Worm (Caenorhabditis elegans) whole organism, young adult: ENCODE results near the gene B0310.1.

ENCODE experiments used
- B0261.1 ChIP-seq: sonication (generic microtip); optimal IDR thresholded peaks from 2 replicates; lab custom pipeline; 2016; ENCODE audit warnings: mild to moderate bottlenecking, missing genetic modification characterization, moderate library complexity, missing compliant biosample characterization
- B0336.3 ChIP-seq: fragments of 200-800 bp; sonication (Bioruptor generic); IDR thresholded peaks from 2 replicates; pipeline ENCODE4 v1.3.6; 2022; ENCODE audit warnings: missing genetic modification characterization, missing compliant biosample characterization
- C17E4.6 ChIP-seq: fragments of 200-800 bp; sonication (Bioruptor generic); IDR thresholded peaks from 2 replicates; pipeline ENCODE4 v1.3.6; 2022; ENCODE audit warnings: missing genetic modification reagents, missing genetic modification characterization, missing compliant biosample characterization
- D2030.7 ChIP-seq: fragments of 200-800 bp; sonication (Bioruptor generic); IDR thresholded peaks from 2 replicates; pipeline ENCODE4 v1.3.6; 2022; ENCODE audit warnings: missing genetic modification reagents, missing genetic modification characterization, missing compliant biosample characterization
- F10E7.11 ChIP-seq: sonication (generic microtip); optimal IDR thresholded peaks from 2 replicates; lab custom pipeline; 2017; ENCODE audit warnings: mild to moderate bottlenecking, missing genetic modification characterization, moderate library complexity, missing compliant biosample characterization
- F33H1.4 ChIP-seq: fragments of 200-800 bp; sonication (Bioruptor generic); IDR thresholded peaks from 2 replicates; pipeline ENCODE4 v1.3.6; 2022; ENCODE audit warnings: missing genetic modification reagents, missing genetic modification characterization, missing compliant biosample characterization
- F49E8.2 ChIP-seq: sonication (generic microtip); optimal IDR thresholded peaks from 3 replicates; lab custom pipeline; 2017; ENCODE audit warnings: missing genetic modification characterization, mild to moderate bottlenecking, missing compliant biosample characterization, antibody characterized with exemption, moderate library complexity; ENCODE audit not compliant: insufficient read depth
- F52B5.7 ChIP-seq: sonication (generic microtip); optimal IDR thresholded peaks from 2 replicates; lab custom pipeline; 2016; ENCODE audit warnings: mild to moderate bottlenecking, missing genetic modification characterization, missing compliant biosample characterization
- F55B11.4 ChIP-seq: sonication (generic microtip); optimal IDR thresholded peaks from 2 replicates; lab custom pipeline; 2016; ENCODE audit warnings: missing compliant biosample characterization, missing genetic modification characterization, borderline replicate concordance; ENCODE audit not compliant: insufficient read depth
- F57A8.1 ChIP-seq: fragments of 200-800 bp; sonication (Bioruptor generic); optimal IDR thresholded peaks from 2 replicates; lab custom pipeline; 2018; ENCODE audit warnings: mild to moderate bottlenecking, missing genetic modification characterization, moderate library complexity, missing compliant biosample characterization
- K12H6.12 ChIP-seq: fragments of 200-800 bp; sonication (Bioruptor generic); optimal IDR thresholded peaks from 2 replicates; lab custom pipeline; 2018; ENCODE audit warnings: mild to moderate bottlenecking, missing genetic modification characterization, missing compliant biosample characterization
- Y53F4B.3 ChIP-seq: fragments of 200-800 bp; sonication (Bioruptor generic); IDR thresholded peaks from 2 replicates; pipeline ENCODE4 v1.3.6; 2022; ENCODE audit warnings: missing genetic modification reagents, missing genetic modification characterization, missing compliant biosample characterization
- Y53G8AR.9 ChIP-seq: fragments of 200-800 bp; sonication (Bioruptor generic); conservative IDR thresholded peaks from 2 replicates; pipeline ENCODE4 v1.3.6; 2022; ENCODE audit warnings: missing genetic modification reagents, missing genetic modification characterization, missing compliant biosample characterization
- akir-1 ChIP-seq: fragments of 200-800 bp; sonication (Bioruptor generic); optimal IDR thresholded peaks from 2 replicates; lab custom pipeline; 2018; ENCODE audit warnings: mild to moderate bottlenecking, missing genetic modification characterization, moderate library complexity, missing compliant biosample characterization
- aptf-2 ChIP-seq: fragments of 200-800 bp; sonication (Bioruptor generic); conservative IDR thresholded peaks from 2 replicates; pipeline ENCODE4 v1.3.6; 2022; ENCODE audit warnings: missing genetic modification reagents, missing genetic modification characterization, missing compliant biosample characterization
- aptf-3 ChIP-seq: fragments of 200-800 bp; sonication (Bioruptor generic); IDR thresholded peaks from 2 replicates; pipeline ENCODE4 v1.3.6; 2022; ENCODE audit warnings: missing genetic modification characterization, missing compliant biosample characterization
- attf-6 ChIP-seq: fragments of 200-800 bp; sonication (Bioruptor generic); IDR thresholded peaks from 2 replicates; pipeline ENCODE4 v1.3.6; 2022; ENCODE audit warnings: missing genetic modification reagents, missing genetic modification characterization, missing compliant biosample characterization
- ccch-3 ChIP-seq: fragments of 200-800 bp; sonication (Bioruptor generic); optimal IDR thresholded peaks from 2 replicates; lab custom pipeline; 2018; ENCODE audit warnings: mild to moderate bottlenecking, missing genetic modification characterization, missing compliant biosample characterization
- ceh-40 ChIP-seq: fragments of 200-800 bp; sonication (Bioruptor generic); IDR thresholded peaks from 2 replicates; pipeline ENCODE4 v1.3.6; 2022; ENCODE audit warnings: missing genetic modification characterization, missing compliant biosample characterization
- die-1 ChIP-seq: sonication (generic microtip); optimal IDR thresholded peaks from 2 replicates; lab custom pipeline; 2016; ENCODE audit warnings: missing genotype, mild to moderate bottlenecking, missing genetic modification characterization, missing compliant biosample characterization
- dox-1 ChIP-seq: fragments of 200-800 bp; sonication (Bioruptor generic); IDR thresholded peaks from 2 replicates; pipeline ENCODE4 v1.3.6; 2022; ENCODE audit warnings: missing genetic modification reagents, missing genetic modification characterization, missing compliant biosample characterization
- dpff-1 ChIP-seq: sonication (generic microtip); optimal IDR thresholded peaks from 2 replicates; lab custom pipeline; 2017; ENCODE audit warnings: mild to moderate bottlenecking, missing genetic modification characterization, missing compliant biosample characterization
- efl-1 ChIP-seq: fragments of 150-350 bp; optimal IDR thresholded peaks from 2 replicates; lab custom pipeline; 2014; ENCODE audit warnings: missing biosample characterization, missing genetic modification reagents, missing genetic modification characterization
- ekl-4 ChIP-seq: fragments of 200-800 bp; sonication (Bioruptor generic); IDR thresholded peaks from 2 replicates; pipeline ENCODE4 v1.3.6; 2022; ENCODE audit warnings: missing genetic modification reagents, missing genetic modification characterization, missing compliant biosample characterization
- gei-17 ChIP-seq: fragments of 200-800 bp; sonication (Bioruptor generic); optimal IDR thresholded peaks from 2 replicates; lab custom pipeline; 2018; ENCODE audit warnings: mild to moderate bottlenecking, missing genetic modification characterization, missing compliant biosample characterization
- lag-1 ChIP-seq: fragments of 200-800 bp; sonication (Bioruptor generic); IDR thresholded peaks from 2 replicates; pipeline ENCODE4 v1.3.6; 2022; ENCODE audit warnings: missing genetic modification reagents, missing genetic modification characterization, missing compliant biosample characterization
- let-526 ChIP-seq: fragments of 200-800 bp; sonication (Bioruptor generic); IDR thresholded peaks from 2 replicates; pipeline ENCODE4 v1.3.6; 2022; ENCODE audit warnings: missing genetic modification reagents, missing genetic modification characterization, missing compliant biosample characterization
- let-607 ChIP-seq, 2 experiments: fragments of 200-800 bp in 1 of 2; sonication (Bioruptor generic) in 1 of 2; sonication (generic microtip) in 1 of 2; optimal IDR thresholded peaks; 2 replicates each; lab custom pipeline; 2016 to 2018; ENCODE audit warnings: mild to moderate bottlenecking in 2 of 2, missing compliant biosample characterization in 2 of 2, missing genetic modification characterization in 2 of 2, moderate library complexity in 2 of 2, missing genotype in 1 of 2
- lin-40 ChIP-seq: sonication (generic microtip); optimal IDR thresholded peaks from 2 replicates; lab custom pipeline; 2016; ENCODE audit warnings: missing genetic modification characterization, mild to moderate bottlenecking, missing compliant biosample characterization, missing genotype, missing genetic modification reagents
- lir-1 ChIP-seq: fragments of 200-800 bp; sonication (Bioruptor generic); conservative IDR thresholded peaks from 2 replicates; pipeline ENCODE4 v1.3.6; 2022; ENCODE audit warnings: missing genetic modification reagents, missing genetic modification characterization, missing compliant biosample characterization
- madf-6 ChIP-seq: fragments of 200-800 bp; sonication (Bioruptor generic); IDR thresholded peaks from 2 replicates; pipeline ENCODE4 v1.3.6; 2022; ENCODE audit warnings: missing genetic modification reagents, missing genetic modification characterization, missing compliant biosample characterization
- mcd-1 ChIP-seq: fragments of 200-800 bp; sonication (Bioruptor generic); IDR thresholded peaks from 2 replicates; pipeline ENCODE4 v1.3.6; 2022; ENCODE audit warnings: missing genetic modification reagents, missing genetic modification characterization, missing compliant biosample characterization
- mel-28 ChIP-seq: sonication (generic microtip); optimal IDR thresholded peaks from 2 replicates; lab custom pipeline; 2016; ENCODE audit warnings: borderline replicate concordance, mild to moderate bottlenecking, missing genetic modification characterization, missing compliant biosample characterization
- mxl-1 ChIP-seq: sonication (generic microtip); optimal IDR thresholded peaks from 2 replicates; lab custom pipeline; 2016; ENCODE audit warnings: missing genetic modification characterization, missing compliant biosample characterization
- nfya-2 ChIP-seq: fragments of 200-800 bp; sonication (Bioruptor generic); IDR thresholded peaks from 2 replicates; pipeline ENCODE4 v1.3.6; 2022; ENCODE audit warnings: missing genetic modification reagents, missing genetic modification characterization, missing compliant biosample characterization
- nhr-120 ChIP-seq: fragments of 200-800 bp; sonication (Bioruptor generic); IDR thresholded peaks from 2 replicates; pipeline ENCODE4 v1.3.6; 2022; ENCODE audit warnings: missing genetic modification characterization, missing compliant biosample characterization
- rec-8 ChIP-seq, 2 experiments: sonication (generic microtip); optimal IDR thresholded peaks; 2 replicates each; lab custom pipeline; 2016; ENCODE audit warnings: mild to moderate bottlenecking in 2 of 2, missing genetic modification characterization in 2 of 2, missing genetic modification reagents in 2 of 2, missing genotype in 2 of 2, missing biosample characterization in 1 of 2, missing compliant biosample characterization in 1 of 2, moderate library complexity in 1 of 2
- repo-1 ChIP-seq: sonication (generic microtip); optimal IDR thresholded peaks from 2 replicates; lab custom pipeline; 2017; ENCODE audit warnings: mild to moderate bottlenecking, missing genetic modification characterization, missing compliant biosample characterization
- sdz-38 ChIP-seq: sonication (generic microtip); optimal IDR thresholded peaks from 2 replicates; lab custom pipeline; 2016; ENCODE audit warnings: missing genotype, missing genetic modification characterization, missing compliant biosample characterization
- snpc-4 ChIP-seq, 5 experiments: fragments of 150-350 bp in 1 of 5; sonication (generic microtip) in 4 of 5; optimal IDR thresholded peaks; 2 replicates each; lab custom pipeline; 2014 to 2018; ENCODE audit warnings: missing genetic modification characterization in 5 of 5, missing biosample characterization in 3 of 5, antibody characterized with exemption in 2 of 5, mild to moderate bottlenecking in 2 of 5, missing compliant biosample characterization in 2 of 5, missing genotype in 2 of 5, moderate library complexity in 2 of 5, missing genetic modification reagents in 1 of 5
- somi-1 ChIP-seq: fragments of 200-800 bp; sonication (Bioruptor generic); optimal IDR thresholded peaks from 2 replicates; lab custom pipeline; 2018; ENCODE audit warnings: mild to moderate bottlenecking, missing genetic modification characterization, missing compliant biosample characterization
- sptf-2 ChIP-seq: fragments of 200-800 bp; sonication (Bioruptor generic); optimal IDR thresholded peaks from 2 replicates; lab custom pipeline; 2018; ENCODE audit warnings: mild to moderate bottlenecking, missing genetic modification characterization, missing compliant biosample characterization
- xnd-1 ChIP-seq: sonication (generic microtip); optimal IDR thresholded peaks from 2 replicates; lab custom pipeline; 2016; ENCODE audit warnings: missing genotype, missing genetic modification reagents, missing genetic modification characterization, missing compliant biosample characterization
- zim-3 ChIP-seq: sonication (generic microtip); optimal IDR thresholded peaks from 2 replicates; lab custom pipeline; 2017; ENCODE audit warnings: mild to moderate bottlenecking, missing genetic modification characterization, moderate library complexity, missing compliant biosample characterization
- ztf-25 ChIP-seq: fragments of 200-800 bp; sonication (Bioruptor generic); IDR thresholded peaks from 2 replicates; pipeline ENCODE4 v1.3.6; 2022; ENCODE audit warnings: missing genetic modification reagents, missing genetic modification characterization, missing compliant biosample characterization
- ztf-28 ChIP-seq: fragments of 200-800 bp; sonication (Bioruptor generic); IDR thresholded peaks from 2 replicates; pipeline ENCODE4 v1.3.6; 2022; ENCODE audit warnings: missing genetic modification reagents, missing genetic modification characterization, missing compliant biosample characterization

The B0310.1 gene

DNA sequence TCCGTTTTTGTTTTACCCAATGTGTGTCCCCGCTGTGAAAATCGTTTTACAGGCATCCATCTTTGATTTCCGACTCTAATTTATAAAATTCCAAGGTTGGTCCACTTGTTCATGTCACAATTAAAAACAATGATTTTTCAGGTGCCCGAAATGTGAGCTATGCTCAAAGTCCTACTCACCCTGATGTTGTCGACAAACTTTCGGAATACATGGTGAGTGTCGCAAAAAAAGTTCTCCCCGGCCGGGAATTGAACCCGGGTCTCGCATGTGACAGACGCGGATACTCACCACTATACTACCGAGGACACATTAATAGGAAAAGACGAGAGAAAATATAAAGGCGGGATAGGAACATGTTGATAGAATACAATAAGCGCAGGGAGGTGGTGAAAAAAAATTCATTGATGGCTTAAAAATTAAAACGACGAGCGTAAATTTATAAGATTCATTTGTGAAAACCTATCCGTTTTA, 3.4 kb upstream of the B0310.1 start, which contains the start of gene egl-17 (continued):
- TF ChIP-seq Y53F4B.3 (GFP tag; lab: Robert Waterston, UW) (peak; percentile 65; the same call in 1 of the 2 replicates), F33H1.4 (GFP tag; lab: Robert Waterston, UW) (0 out of 2 replicates have a peak, but pooled peaks have one; percentile 11), mcd-1 (GFP tag; lab: Robert Waterston, UW) (peak; percentile 68), akir-1 (GFP tag; lab: Kevin White, UChicago) (no peak), aptf-3 (peak; percentile 89), lag-1 (GFP tag; lab: Robert Waterston, UW) (no peak), F57A8.1 (GFP tag; lab: Kevin White, UChicago) (peak; percentile 72), sdz-38 (peak; percentile 22), sptf-2 (peak; percentile 78), let-607 (tag; optimal IDR thresholded peaks at IDR 0.05; lab: Kevin White, UChicago) (peak; percentile 64 to 69), B0336.3 (GFP tag; lab: Robert Waterston, UW) (peak; percentile 84), ztf-28 (GFP tag; lab: Robert Waterston, UW) (peak; percentile 87), F52B5.7 (peak; percentile 86), dox-1 (peak; percentile 90), snpc-4 (GFP tag; optimal IDR thresholded peaks at IDR 0.05; lab: Kevin White, UChicago) (peak; percentile 79), snpc-4 (tag; optimal IDR thresholded peaks at IDR 0.05; lab: Kevin White, UChicago) (peak; percentile 41 to 79 (median 75)), dpff-1 (tag; lab: Kevin White, UChicago) (no peak), mel-28 (tag; lab: Kevin White, UChicago) (peak; percentile 73), C17E4.6 (GFP tag; lab: Robert Waterston, UW) (peak; percentile 64; the same call in 1 of the 2 replicates), ztf-25 (GFP tag; lab: Robert Waterston, UW) (peak; percentile 94), efl-1 (GFP tag; lab: Kevin White, UChicago) (no peak), gei-17 (peak; percentile 75), die-1 (tag; lab: Kevin White, UChicago) (peak; percentile 94), mxl-1 (tag; lab: Kevin White, UChicago) (peak; percentile 94), xnd-1 (tag; lab: Kevin White, UChicago) (no peak), lin-40 (tag; lab: Kevin White, UChicago) (peak; percentile 83), ekl-4 (GFP tag; lab: Robert Waterston, UW) (peak; percentile 79; the same call in 1 of the 2 replicates), madf-6 (GFP tag; lab: Robert Waterston, UW) (peak; percentile 58), F55B11.4 (tag; lab: Kevin White, UChicago) (no peak), D2030.7 (GFP tag; lab: Robert Waterston, UW) (peak; percentile 78), somi-1 (peak; percentile 80), ceh-40 (GFP tag; lab: Robert Waterston, UW) (peak; percentile 88), nhr-120 (GFP tag; lab: Robert Waterston, UW) (peak; percentile 59; the same call in 1 of the 2 replicates), rec-8 (tag; optimal IDR thresholded peaks at IDR 0.05; lab: Kevin White, UChicago) (peak; percentile 90 to 92), nfya-2 (0 out of 2 replicates have a peak, but pooled peaks have one; percentile 10), F49E8.2 (tag; lab: Kevin White, UChicago) (no peak), let-526 (0 out of 2 replicates have a peak, but pooled peaks have one; percentile 15), F10E7.11 (peak; percentile 28), attf-6 (GFP tag; lab: Robert Waterston, UW) (0 out of 2 replicates have a peak, but pooled peaks have one; percentile 19), zim-3 (tag; lab: Kevin White, UChicago) (peak; percentile 84), ccch-3 (peak; percentile 88), aptf-2 (GFP tag; lab: Robert Waterston, UW) (0 out of 2 replicates have a peak, but pooled peaks have one; percentile 26), K12H6.12 (tag; lab: Kevin White, UChicago) (peak; percentile 69), repo-1 (tag; lab: Kevin White, UChicago) (peak; percentile 83), B0261.1 (peak; percentile 96), lir-1 (GFP tag; lab: Robert Waterston, UW) (peak; percentile 68), Y53G8AR.9 (GFP tag; lab: Robert Waterston, UW) (peak; percentile 83)
